Worm (Caenorhabditis elegans) whole organism, L2 larva: Measurements from ENCODE around the gene fbxb-105.
A peak's percentile ranks its signal among the peaks of the same experiment; 100 is the strongest.

Experiments used
- C34F6.9 ChIP-seq: fragments of 150-350 bp; optimal IDR thresholded peaks from 2 replicates; lab custom pipeline; 2014; ENCODE audit warnings: missing biosample characterization, missing genetic modification characterization
- F13H6.1 ChIP-seq: sonication (generic microtip); optimal IDR thresholded peaks from 2 replicates; lab custom pipeline; 2016; ENCODE audit warnings: missing genetic modification characterization, missing compliant biosample characterization
- R02D3.7 ChIP-seq: fragments of 150-350 bp; optimal IDR thresholded peaks from 2 replicates; lab custom pipeline; 2014; ENCODE audit warnings: missing biosample characterization, missing genetic modification characterization
- Y55F3AM.14 ChIP-seq: fragments of 200-800 bp; sonication (Bioruptor generic); optimal IDR thresholded peaks from 2 replicates; lab custom pipeline; 2018; ENCODE audit warnings: mild to moderate bottlenecking, missing genetic modification characterization, missing compliant biosample characterization
- ZK546.5 ChIP-seq: sonication (generic microtip); optimal IDR thresholded peaks from 2 replicates; lab custom pipeline; 2017; ENCODE audit warnings: missing biosample characterization, missing genetic modification characterization
- alr-1 ChIP-seq: fragments of 150-350 bp; optimal IDR thresholded peaks from 2 replicates; lab custom pipeline; 2014; ENCODE audit warnings: missing biosample characterization, missing genetic modification characterization
- aly-2 ChIP-seq: fragments of 150-350 bp; optimal IDR thresholded peaks from 2 replicates; lab custom pipeline; 2014; ENCODE audit warnings: missing biosample characterization, missing genetic modification characterization
- ama-1 ChIP-seq: fragments of 150-350 bp; optimal IDR thresholded peaks from 2 replicates; lab custom pipeline; 2018; ENCODE audit warnings: inconsistent platforms
- blmp-1 ChIP-seq: sonication (generic microtip); optimal IDR thresholded peaks from 2 replicates; lab custom pipeline; 2017; ENCODE audit warnings: missing genetic modification characterization, mild to moderate bottlenecking, missing compliant biosample characterization, antibody characterized with exemption, moderate library complexity; ENCODE audit not compliant: insufficient read depth
- ceh-16 ChIP-seq: fragments of 150-350 bp; optimal IDR thresholded peaks from 2 replicates; lab custom pipeline; 2014; ENCODE audit warnings: missing biosample characterization, missing genetic modification characterization
- ceh-82 ChIP-seq: fragments of 150-350 bp; optimal IDR thresholded peaks from 2 replicates; lab custom pipeline; 2014; ENCODE audit warnings: missing biosample characterization, missing genetic modification characterization
- crh-2 ChIP-seq: sonication (generic microtip); optimal IDR thresholded peaks from 2 replicates; lab custom pipeline; 2017; ENCODE audit warnings: missing biosample characterization, missing genetic modification characterization
- dmd-4 ChIP-seq: sonication (generic microtip); optimal IDR thresholded peaks from 2 replicates; lab custom pipeline; 2017; ENCODE audit warnings: missing biosample characterization, missing genetic modification characterization
- elt-1 ChIP-seq: fragments of 150-350 bp; optimal IDR thresholded peaks from 2 replicates; lab custom pipeline; 2014; ENCODE audit warnings: missing biosample characterization, missing genetic modification characterization
- elt-3 ChIP-seq: sonication (generic microtip); optimal IDR thresholded peaks from 2 replicates; lab custom pipeline; 2017; ENCODE audit warnings: missing biosample characterization, missing genetic modification characterization
- fos-1 ChIP-seq: fragments of 150-350 bp; optimal IDR thresholded peaks from 2 replicates; lab custom pipeline; 2014; ENCODE audit warnings: missing biosample characterization, missing genetic modification characterization
- gmeb-1 ChIP-seq: fragments of 150-350 bp; optimal IDR thresholded peaks from 2 replicates; lab custom pipeline; 2014; ENCODE audit warnings: missing biosample characterization, missing genetic modification characterization
- lin-11 ChIP-seq: fragments of 150-350 bp; sonication (generic microtip); optimal IDR thresholded peaks from 2 replicates; lab custom pipeline; 2014; ENCODE audit warnings: missing biosample characterization, missing genetic modification characterization, inconsistent platforms, mixed read lengths
- lin-13 ChIP-seq: fragments of 150-350 bp; optimal IDR thresholded peaks from 2 replicates; lab custom pipeline; 2014; ENCODE audit warnings: missing biosample characterization, missing genetic modification reagents, missing genetic modification characterization
- lin-39 ChIP-seq: fragments of 150-350 bp; optimal IDR thresholded peaks from 2 replicates; lab custom pipeline; 2014; ENCODE audit warnings: missing biosample characterization, missing genetic modification reagents, missing genetic modification characterization
- lsy-2 ChIP-seq, 2 experiments: fragments of 150-350 bp in 1 of 2; sonication (generic microtip) in 1 of 2; optimal IDR thresholded peaks; 2 replicates each; lab custom pipeline; 2014 to 2017; ENCODE audit warnings: missing biosample characterization in 2 of 2, missing genetic modification characterization in 2 of 2
- mab-5 ChIP-seq: fragments of 150-350 bp; optimal IDR thresholded peaks from 2 replicates; lab custom pipeline; 2014; ENCODE audit warnings: missing biosample characterization, missing genetic modification characterization
- mbf-1 ChIP-seq: sonication (generic microtip); optimal IDR thresholded peaks from 2 replicates; lab custom pipeline; 2017; ENCODE audit warnings: missing biosample characterization, missing genetic modification characterization
- mdl-1 ChIP-seq, 2 experiments: fragments of 150-350 bp in 1 of 2; sonication (generic microtip) in 1 of 2; optimal IDR thresholded peaks; 2 replicates each; lab custom pipeline; 2017; ENCODE audit warnings: missing biosample characterization in 2 of 2, missing genetic modification characterization in 2 of 2
- nhr-10 ChIP-seq: sonication (generic microtip); optimal IDR thresholded peaks from 2 replicates; lab custom pipeline; 2017; ENCODE audit warnings: missing biosample characterization, missing genetic modification characterization
- nhr-11 ChIP-seq: fragments of 150-350 bp; optimal IDR thresholded peaks from 2 replicates; lab custom pipeline; 2014; ENCODE audit warnings: missing biosample characterization, missing genetic modification characterization
- nhr-129 ChIP-seq: fragments of 150-350 bp; optimal IDR thresholded peaks from 2 replicates; lab custom pipeline; 2014; ENCODE audit warnings: missing biosample characterization, missing genetic modification characterization
- nhr-21 ChIP-seq: fragments of 150-350 bp; optimal IDR thresholded peaks from 2 replicates; lab custom pipeline; 2014; ENCODE audit warnings: missing biosample characterization, missing genetic modification characterization
- nhr-23 ChIP-seq: fragments of 150-350 bp; optimal IDR thresholded peaks from 2 replicates; lab custom pipeline; 2014; ENCODE audit warnings: missing biosample characterization, missing genetic modification reagents, missing genetic modification characterization
- nhr-237 ChIP-seq: fragments of 150-350 bp; optimal IDR thresholded peaks from 2 replicates; lab custom pipeline; 2014; ENCODE audit warnings: missing biosample characterization, missing genetic modification characterization
- nhr-25 ChIP-seq: fragments of 150-350 bp; sonication (generic microtip); optimal IDR thresholded peaks from 3 replicates; lab custom pipeline; 2014; ENCODE audit warnings: missing biosample characterization, missing genetic modification characterization
- skn-1 ChIP-seq: sonication (generic microtip); optimal IDR thresholded peaks from 2 replicates; lab custom pipeline; 2017; ENCODE audit warnings: missing biosample characterization, missing genetic modification characterization
- sma-3 ChIP-seq: sonication (generic microtip); optimal IDR thresholded peaks from 2 replicates; lab custom pipeline; 2016; ENCODE audit warnings: missing genetic modification reagents, missing genetic modification characterization, missing compliant biosample characterization
- sma-9 ChIP-seq, 2 experiments: fragments of 150-350 bp in 1 of 2; sonication (generic microtip) in 1 of 2; optimal IDR thresholded peaks; 2 replicates each; lab custom pipeline; 2014 to 2016; ENCODE audit warnings: missing genetic modification characterization in 2 of 2, mild to moderate bottlenecking in 1 of 2, missing biosample characterization in 1 of 2, missing compliant biosample characterization in 1 of 2, missing genetic modification reagents in 1 of 2, moderate library complexity in 1 of 2
- snpc-4 ChIP-seq: fragments of 150-350 bp; optimal IDR thresholded peaks from 2 replicates; lab custom pipeline; 2014; ENCODE audit warnings: missing biosample characterization, missing genetic modification characterization
- unc-39 ChIP-seq: fragments of 150-350 bp; optimal IDR thresholded peaks from 2 replicates; lab custom pipeline; 2014; ENCODE audit warnings: missing biosample characterization, missing genetic modification characterization
- unc-55 ChIP-seq: fragments of 150-350 bp; sonication (generic microtip); optimal IDR thresholded peaks from 3 replicates; lab custom pipeline; 2014; ENCODE audit warnings: missing biosample characterization, missing genetic modification reagents, missing genetic modification characterization
- unc-62 ChIP-seq: fragments of 150-350 bp; optimal IDR thresholded peaks from 2 replicates; lab custom pipeline; 2014; ENCODE audit warnings: missing biosample characterization, missing genetic modification reagents, missing genetic modification characterization

The fbxb-105 gene

ce11 chrII:2754595-2754994, 16.1 kb downstream of the fbxb-105 start:
- TF ChIP-seq snpc-4 (tag; lab: Kevin White, UChicago) (no peak), crh-2 (tag; lab: Kevin White, UChicago) (no peak), R02D3.7 (no peak), nhr-237 (tag; lab: Kevin White, UChicago) (no peak), lin-11 (tag; lab: Kevin White, UChicago) (no peak), nhr-25 (tag; lab: Kevin White, UChicago) (no peak), fos-1 (tag; lab: Kevin White, UChicago) (no peak)

ce11 chrII:2752999-2753398, 17.7 kb downstream of the fbxb-105 start, which contains the start of gene F29A7.3:
Gene F29A7.3 (plus strand): TSS chrII:2753299.
- TF ChIP-seq mab-5 (tag; lab: Kevin White, UChicago) (no peak), fos-1 (tag; lab: Kevin White, UChicago) (no peak), nhr-21 (tag; lab: Kevin White, UChicago) (no peak), nhr-129 (tag; lab: Kevin White, UChicago) (no peak), C34F6.9 (tag; lab: Kevin White, UChicago) (no peak), blmp-1 (tag; lab: Kevin White, UChicago) (no peak), elt-1 (tag; lab: Kevin White, UChicago) (no peak), unc-62 (no peak), Y55F3AM.14 (GFP tag; lab: Kevin White, UChicago) (no peak), ceh-82 (tag; lab: Kevin White, UChicago) (no peak), elt-3 (tag; lab: Kevin White, UChicago) (no peak), sma-3 (GFP tag; lab: Kevin White, UChicago) (no peak), nhr-25 (tag; lab: Kevin White, UChicago) (no peak), lin-39 (tag; lab: Kevin White, UChicago) (no peak), crh-2 (tag; lab: Kevin White, UChicago) (no peak), alr-1 (tag; lab: Kevin White, UChicago) (no peak), ceh-16 (tag; lab: Kevin White, UChicago) (no peak), aly-2 (tag; lab: Kevin White, UChicago) (no peak), nhr-10 (tag; lab: Kevin White, UChicago) (no peak)
- TF ChIP-seq, all 48 proteins: peak for 0

ce11 chrII:2752536-2752935, 18.2 kb downstream of the fbxb-105 start, which contains the start of gene F29A7.6:
Gene F29A7.6 (minus strand): TSS chrII:2752611.
- TF ChIP-seq lsy-2 (tag; optimal IDR thresholded peaks at IDR 0.05; lab: Kevin White, UChicago) (peak in 1 of 2 experiments; percentile 49), nhr-237 (tag; lab: Kevin White, UChicago) (no peak), C34F6.9 (tag; lab: Kevin White, UChicago) (peak; percentile 79), F13H6.1 (peak; percentile 67), unc-39 (tag; lab: Kevin White, UChicago) (no peak), skn-1 (no peak), nhr-129 (tag; lab: Kevin White, UChicago) (peak; percentile 1), sma-3 (GFP tag; lab: Kevin White, UChicago) (peak; percentile 66), sma-9 (GFP tag; optimal IDR thresholded peaks at IDR 0.05; lab: Kevin White, UChicago) (peak; percentile 66), sma-9 (tag; optimal IDR thresholded peaks at IDR 0.05; lab: Kevin White, UChicago) (no peak), ZK546.5 (no peak), crh-2 (tag; lab: Kevin White, UChicago) (peak; percentile 32), mdl-1 (tag; optimal IDR thresholded peaks at IDR 0.05; lab: Kevin White, UChicago) (no peak), mab-5 (tag; lab: Kevin White, UChicago) (peak; percentile 3), gmeb-1 (peak; percentile 65), unc-55 (peak; percentile 57), Y55F3AM.14 (GFP tag; lab: Kevin White, UChicago) (no peak), ama-1 (lab: Kevin White, UChicago) (no peak), lin-13 (GFP tag; lab: Kevin White, UChicago) (no peak), lin-39 (tag; lab: Kevin White, UChicago) (no peak), nhr-23 (no peak), alr-1 (tag; lab: Kevin White, UChicago) (no peak), nhr-11 (tag; lab: Kevin White, UChicago) (no peak), ceh-16 (tag; lab: Kevin White, UChicago) (no peak), dmd-4 (no peak), mbf-1 (tag; lab: Kevin White, UChicago) (no peak)
- TF ChIP-seq, all 48 proteins: peak for 10
